Fruit fly (Drosophila melanogaster) S2 (cell line): ENCODE measurements around the gene HisRS.

ENCODE experiments used
- CG8478 ChIP-seq: fragments of >200 bp; optimal IDR thresholded peaks from 2 replicates; lab custom pipeline; 2018
- CTCF ChIP-seq, 2 experiments: fragments of >200 bp; optimal IDR thresholded peaks; 2 replicates each; lab custom pipeline; 2018

- TF ChIP-seq CG8478 (lab: Kevin White, UChicago) (no peak), CTCF (optimal IDR thresholded peaks at IDR 0.05; lab: Kevin White, UChicago) (no peak)
Observed at dm6 chrX:18486356-18487059, 28.7 kb upstream of the HisRS start, which contains the start of gene psh.
